Worm (Caenorhabditis elegans) whole organism, L2 larva: Measurements from ENCODE around the gene F58F12.12.
A peak's percentile ranks its signal among the peaks of the same experiment; 100 is the strongest.

Source experiments
- F13H6.1 ChIP-seq: sonication (generic microtip); optimal IDR thresholded peaks from 2 replicates; lab custom pipeline; 2016; ENCODE audit warnings: missing genetic modification characterization, missing compliant biosample characterization
- ZK546.5 ChIP-seq: sonication (generic microtip); optimal IDR thresholded peaks from 2 replicates; lab custom pipeline; 2017; ENCODE audit warnings: missing biosample characterization, missing genetic modification characterization
- egl-27 ChIP-seq: sonication (generic microtip); optimal IDR thresholded peaks from 3 replicates; lab custom pipeline; 2017; ENCODE audit warnings: missing biosample characterization, missing genetic modification reagents, missing genetic modification characterization
- fos-1 ChIP-seq: fragments of 150-350 bp; optimal IDR thresholded peaks from 2 replicates; lab custom pipeline; 2014; ENCODE audit warnings: missing biosample characterization, missing genetic modification characterization
- lin-39 ChIP-seq: fragments of 150-350 bp; optimal IDR thresholded peaks from 2 replicates; lab custom pipeline; 2014; ENCODE audit warnings: missing biosample characterization, missing genetic modification reagents, missing genetic modification characterization
- lsy-2 ChIP-seq, 2 experiments: fragments of 150-350 bp in 1 of 2; sonication (generic microtip) in 1 of 2; optimal IDR thresholded peaks; 2 replicates each; lab custom pipeline; 2014 to 2017; ENCODE audit warnings: missing biosample characterization in 2 of 2, missing genetic modification characterization in 2 of 2
- nhr-10 ChIP-seq: sonication (generic microtip); optimal IDR thresholded peaks from 2 replicates; lab custom pipeline; 2017; ENCODE audit warnings: missing biosample characterization, missing genetic modification characterization
- nhr-23 ChIP-seq: fragments of 150-350 bp; optimal IDR thresholded peaks from 2 replicates; lab custom pipeline; 2014; ENCODE audit warnings: missing biosample characterization, missing genetic modification reagents, missing genetic modification characterization
- nhr-237 ChIP-seq: fragments of 150-350 bp; optimal IDR thresholded peaks from 2 replicates; lab custom pipeline; 2014; ENCODE audit warnings: missing biosample characterization, missing genetic modification characterization
- skn-1 ChIP-seq: sonication (generic microtip); optimal IDR thresholded peaks from 2 replicates; lab custom pipeline; 2017; ENCODE audit warnings: missing biosample characterization, missing genetic modification characterization
- unc-39 ChIP-seq: fragments of 150-350 bp; optimal IDR thresholded peaks from 2 replicates; lab custom pipeline; 2014; ENCODE audit warnings: missing biosample characterization, missing genetic modification characterization
- unc-55 ChIP-seq: fragments of 150-350 bp; sonication (generic microtip); optimal IDR thresholded peaks from 3 replicates; lab custom pipeline; 2014; ENCODE audit warnings: missing biosample characterization, missing genetic modification reagents, missing genetic modification characterization
- ztf-11 ChIP-seq: sonication (generic microtip); optimal IDR thresholded peaks from 2 replicates; lab custom pipeline; 2017; ENCODE audit warnings: missing biosample characterization, missing genetic modification characterization

- TF ChIP-seq skn-1 (tag; lab: Kevin White, UChicago), result no peak
- no peak for TF ChIP-seq egl-27 (tag; lab: Kevin White, UChicago)
- no peak for TF ChIP-seq unc-39
- TF ChIP-seq ZK546.5 (tag; lab: Kevin White, UChicago), result no peak
- TF ChIP-seq ztf-11 (tag; lab: Kevin White, UChicago), result no peak
- TF ChIP-seq nhr-23, result no peak
- peak; percentile 23 to 87 for TF ChIP-seq lsy-2 (tag; optimal IDR thresholded peaks at IDR 0.05; lab: Kevin White, UChicago)
- TF ChIP-seq nhr-237 (tag; lab: Kevin White, UChicago), result no peak
- peak; percentile 37 for TF ChIP-seq F13H6.1 (tag; lab: Kevin White, UChicago)
- TF ChIP-seq lin-39, result no peak
- TF ChIP-seq nhr-10 (tag; lab: Kevin White, UChicago), result no peak
- peak; percentile 44 for TF ChIP-seq fos-1 (tag; lab: Kevin White, UChicago)
- peak; percentile 81 for TF ChIP-seq unc-55 (GFP tag; lab: Kevin White, UChicago)
Observed at ce11 chrII:6360822-6361221, 20.1 kb upstream of the F58F12.12 start, which contains the start of gene K10B2.4.
